Worm (Caenorhabditis elegans) whole organism, L1 larva: ENCODE results near the gene srbc-34.

Experiments
- C04F5.9 ChIP-seq: sonication (generic microtip); optimal IDR thresholded peaks from 2 replicates; lab custom pipeline; 2016; ENCODE audit warnings: missing genetic modification characterization, missing compliant biosample characterization
- Y116A8C.19 ChIP-seq: sonication (generic microtip); optimal IDR thresholded peaks from 2 replicates; lab custom pipeline; 2016; ENCODE audit warnings: missing compliant biosample characterization, missing genetic modification characterization, borderline replicate concordance
- ama-1 ChIP-seq: fragments of 150-350 bp; optimal IDR thresholded peaks from 2 replicates; lab custom pipeline; 2014
- blmp-1 ChIP-seq: fragments of 150-350 bp; optimal IDR thresholded peaks from 2 replicates; lab custom pipeline; 2014; ENCODE audit warnings: missing biosample characterization, missing genetic modification characterization
- ceh-8 ChIP-seq: fragments of 200-800 bp; sonication (Bioruptor generic); optimal IDR thresholded peaks from 2 replicates; lab custom pipeline; 2018; ENCODE audit warnings: mild to moderate bottlenecking, missing genetic modification characterization, moderate library complexity, missing compliant biosample characterization
- efl-1 ChIP-seq, 4 experiments: fragments of 150-350 bp; optimal IDR thresholded peaks in 3 of 4; peaks in 1 of 4; 1 replicate in 1 of 4; 2 replicates in 3 of 4; lab custom pipeline; 2014; ENCODE audit warnings: missing biosample characterization in 2 of 4, missing genetic modification characterization in 2 of 4, missing genetic modification reagents in 2 of 4
- egl-27 ChIP-seq, 2 experiments: fragments of 150-350 bp in 1 of 2; sonication (generic microtip); optimal IDR thresholded peaks; 3 replicates each; lab custom pipeline; 2017 to 2018; ENCODE audit warnings: missing biosample characterization in 2 of 2, missing genetic modification characterization in 2 of 2, missing genetic modification reagents in 2 of 2
- elt-2 ChIP-seq: sonication (generic microtip); optimal IDR thresholded peaks from 2 replicates; lab custom pipeline; 2016; ENCODE audit warnings: missing genetic modification characterization, mild to moderate bottlenecking, inconsistent platforms, missing compliant biosample characterization, missing genetic modification reagents
- hlh-4 ChIP-seq: sonication (generic microtip); optimal IDR thresholded peaks from 2 replicates; lab custom pipeline; 2016; ENCODE audit warnings: mild to moderate bottlenecking, missing genetic modification characterization, missing compliant biosample characterization
- hpl-2 ChIP-seq: fragments of 150-350 bp; optimal IDR thresholded peaks from 2 replicates; lab custom pipeline; 2014; ENCODE audit warnings: missing biosample characterization, missing genetic modification reagents, missing genetic modification characterization
- lin-14 ChIP-seq: fragments of 200-800 bp; sonication (Bioruptor generic); optimal IDR thresholded peaks from 2 replicates; lab custom pipeline; 2018; ENCODE audit warnings: mild to moderate bottlenecking, missing genetic modification characterization, moderate library complexity, missing compliant biosample characterization
- lin-35 ChIP-seq, 2 experiments: fragments of 150-350 bp; optimal IDR thresholded peaks; 2 replicates each; lab custom pipeline; 2014; ENCODE audit warnings: missing biosample characterization in 2 of 2, missing genetic modification characterization in 2 of 2, missing genetic modification reagents in 2 of 2
- lsy-2 ChIP-seq, 2 experiments: fragments of 150-350 bp; optimal IDR thresholded peaks; 2 replicates each; lab custom pipeline; 2014; ENCODE audit warnings: missing biosample characterization in 2 of 2, missing genetic modification characterization in 2 of 2
- mab-9 ChIP-seq: fragments of 200-800 bp; sonication (Bioruptor generic); IDR thresholded peaks from 2 replicates; pipeline ENCODE4 v1.3.6; 2022; ENCODE audit warnings: missing genetic modification reagents, missing genetic modification characterization, missing compliant biosample characterization
- mdl-1 ChIP-seq, 2 experiments: fragments of 150-350 bp; optimal IDR thresholded peaks; 2 replicates each; lab custom pipeline; 2014 to 2017; ENCODE audit warnings: missing biosample characterization in 2 of 2, missing genetic modification characterization in 2 of 2, inconsistent platforms in 1 of 2
- nhr-12 ChIP-seq: sonication (generic microtip); optimal IDR thresholded peaks from 2 replicates; lab custom pipeline; 2017; ENCODE audit warnings: missing biosample characterization, missing genetic modification characterization
- nhr-20 ChIP-seq: sonication (generic microtip); optimal IDR thresholded peaks from 2 replicates; lab custom pipeline; 2016; ENCODE audit warnings: mild to moderate bottlenecking, missing genetic modification characterization, missing compliant biosample characterization
- nhr-47 ChIP-seq: sonication (generic microtip); optimal IDR thresholded peaks from 2 replicates; lab custom pipeline; 2016; ENCODE audit warnings: mild to moderate bottlenecking, missing genetic modification characterization, moderate library complexity, missing compliant biosample characterization
- nhr-71 ChIP-seq: sonication (generic microtip); optimal IDR thresholded peaks from 2 replicates; lab custom pipeline; 2016; ENCODE audit warnings: mild to moderate bottlenecking, missing genetic modification characterization, moderate library complexity, missing compliant biosample characterization
- nhr-77 ChIP-seq: fragments of 150-350 bp; optimal IDR thresholded peaks from 2 replicates; lab custom pipeline; 2014; ENCODE audit warnings: missing biosample characterization, missing genetic modification characterization
- pag-3 ChIP-seq: sonication (generic microtip); optimal IDR thresholded peaks from 2 replicates; lab custom pipeline; 2017; ENCODE audit warnings: missing genetic modification characterization, mild to moderate bottlenecking, missing compliant biosample characterization, antibody characterized with exemption, borderline replicate concordance; ENCODE audit not compliant: insufficient read depth
- snpc-4 ChIP-seq: fragments of 150-350 bp; optimal IDR thresholded peaks from 2 replicates; lab custom pipeline; 2014; ENCODE audit warnings: missing biosample characterization, missing genetic modification characterization
- sptf-1 ChIP-seq: fragments of 150-350 bp; optimal IDR thresholded peaks from 2 replicates; lab custom pipeline; 2014; ENCODE audit warnings: missing biosample characterization, missing genetic modification characterization
- tbx-2 ChIP-seq: sonication (generic microtip); optimal IDR thresholded peaks from 2 replicates; lab custom pipeline; 2016; ENCODE audit warnings: missing genetic modification characterization, missing compliant biosample characterization
- unc-130 ChIP-seq: fragments of 150-350 bp; optimal IDR thresholded peaks from 2 replicates; lab custom pipeline; 2017; ENCODE audit warnings: missing biosample characterization, missing genetic modification characterization, inconsistent platforms
- unc-98 ChIP-seq: fragments of 200-800 bp; sonication (Bioruptor generic); IDR thresholded peaks from 2 replicates; pipeline ENCODE4 v1.3.6; 2022; ENCODE audit warnings: missing genetic modification characterization, missing compliant biosample characterization
- vab-15 ChIP-seq: sonication (generic microtip); optimal IDR thresholded peaks from 2 replicates; lab custom pipeline; 2017; ENCODE audit warnings: missing genotype, mild to moderate bottlenecking, missing genetic modification characterization, missing compliant biosample characterization
- ztf-11 ChIP-seq, 2 experiments: sonication (generic microtip); optimal IDR thresholded peaks; 2 replicates each; lab custom pipeline; 2016 to 2017; ENCODE audit warnings: missing genetic modification characterization in 2 of 2, missing biosample characterization in 1 of 2, missing compliant biosample characterization in 1 of 2
- ztf-4 ChIP-seq: fragments of 150-350 bp; optimal IDR thresholded peaks from 2 replicates; lab custom pipeline; 2014; ENCODE audit warnings: missing biosample characterization, missing genetic modification characterization

Gene srbc-34

ce11 chrV:20206086-20206485, at the start of gene srbc-34, which contains the start of gene fbxb-59:
Gene srbc-34 (plus strand): TSS chrV:20206318.
Gene fbxb-59 (minus strand): TSS chrV:20206186.
- TF ChIP-seq ama-1 (lab: Kevin White, UChicago), result no peak
- no peak for TF ChIP-seq tbx-2 (tag; lab: Kevin White, UChicago)
- TF ChIP-seq blmp-1 (tag; lab: Kevin White, UChicago), result no peak
- TF ChIP-seq mab-9 (GFP tag; lab: Robert Waterston, UW), result no peak
- no peak for TF ChIP-seq unc-98 (GFP tag; lab: Robert Waterston, UW)
- TF ChIP-seq mdl-1 (tag; optimal IDR thresholded peaks at IDR 0.05; lab: Kevin White, UChicago), result no peak
- TF ChIP-seq vab-15 (tag; lab: Kevin White, UChicago), result no peak
- TF ChIP-seq nhr-77, result no peak
- TF ChIP-seq ztf-11 (tag; optimal IDR thresholded peaks at IDR 0.05; lab: Kevin White, UChicago), result no peak

- TF ChIP-seq nhr-12 (tag; lab: Kevin White, UChicago), result no peak
- no peak for TF ChIP-seq vab-15 (tag; lab: Kevin White, UChicago)
- no peak for TF ChIP-seq nhr-47 (tag; lab: Kevin White, UChicago)
Measured at ce11 chrV:20158223-20158622, 47.9 kb upstream of the srbc-34 start, which contains the start of gene F19B2.6. Gene F19B2.6 (plus strand): TSS chrV:20158523.

- TF ChIP-seq pag-3 (tag; lab: Kevin White, UChicago) (no peak), egl-27 (tag; optimal IDR thresholded peaks at IDR 0.05; lab: Kevin White, UChicago) (no peak), nhr-20 (no peak), vab-15 (tag; lab: Kevin White, UChicago) (no peak), ceh-8 (GFP tag; lab: Kevin White, UChicago) (no peak)
Measured at ce11 chrV:20161781-20162289, 44.3 kb upstream of the srbc-34 start.

ce11 chrV:20162290-20163104, 43.6 kb upstream of the srbc-34 start:
- TF ChIP-seq Y116A8C.19, result no peak
- TF ChIP-seq lin-35 (GFP tag; optimal IDR thresholded peaks at IDR 0.05; lab: Kevin White, UChicago), result peak in 1 of 2 experiments; percentile 60
- no peak for TF ChIP-seq efl-1 (optimal IDR thresholded peaks at IDR 0.05; lab: Kevin White, UChicago)
- peak in 1 of 2 experiments; percentile 59 for TF ChIP-seq efl-1 (GFP tag; optimal IDR thresholded peaks at IDR 0.05 in 1 of 2; lab: Kevin White, UChicago)
- no peak for TF ChIP-seq hlh-4
- no peak for TF ChIP-seq lsy-2 (tag; optimal IDR thresholded peaks at IDR 0.05; lab: Kevin White, UChicago)
- TF ChIP-seq ama-1 (lab: Kevin White, UChicago), result peak; percentile 63
- TF ChIP-seq sptf-1, result no peak
- no peak for TF ChIP-seq snpc-4 (tag; lab: Kevin White, UChicago)
- peak; percentile 9 for TF ChIP-seq nhr-71 (tag; lab: Kevin White, UChicago)
- peak; percentile 51 for TF ChIP-seq hpl-2
- TF ChIP-seq ztf-4, result no peak
- TF ChIP-seq elt-2, result peak; percentile 73
- TF ChIP-seq, all 84 proteins: peak for 6

- TF ChIP-seq unc-130 (tag; lab: Kevin White, UChicago) (no peak), lin-14 (GFP tag; lab: Kevin White, UChicago) (no peak), ztf-11 (tag; optimal IDR thresholded peaks at IDR 0.05; lab: Kevin White, UChicago) (no peak), C04F5.9 (tag; lab: Kevin White, UChicago) (no peak)
Measured at ce11 chrV:20163105-20163449, 43.0 kb upstream of the srbc-34 start.
